Worm (Caenorhabditis elegans) whole organism, L4 larva: ENCODE measurements around the gene tre-4.

Source experiments
- D1046.2 ChIP-seq: fragments of 200-800 bp; sonication (Bioruptor generic); IDR thresholded peaks from 2 replicates; pipeline ENCODE4 v1.3.6; 2022; ENCODE audit warnings: missing genetic modification characterization, missing compliant biosample characterization
- F26F4.8 ChIP-seq: fragments of 200-800 bp; sonication (Bioruptor generic); conservative IDR thresholded peaks from 2 replicates; pipeline ENCODE4 v1.3.6; 2022; ENCODE audit warnings: missing genetic modification characterization, missing compliant biosample characterization
- F44E2.7 ChIP-seq: fragments of 200-800 bp; sonication (Bioruptor generic); IDR thresholded peaks from 2 replicates; pipeline ENCODE4 v2.1.2; 2022; ENCODE audit warnings: missing genetic modification characterization, missing compliant biosample characterization
- T20F7.1 ChIP-seq: fragments of 200-800 bp; sonication (Bioruptor generic); optimal IDR thresholded peaks from 2 replicates; lab custom pipeline; 2018; ENCODE audit warnings: mild to moderate bottlenecking, missing genetic modification characterization, missing compliant biosample characterization
- T26A8.4 ChIP-seq: fragments of 200-800 bp; sonication (Bioruptor generic); IDR thresholded peaks from 2 replicates; pipeline ENCODE4 v1.3.6; 2022; ENCODE audit warnings: missing genetic modification characterization, missing compliant biosample characterization
- ZK337.2 ChIP-seq: fragments of 200-800 bp; sonication (Bioruptor generic); IDR thresholded peaks from 2 replicates; pipeline ENCODE4 v1.3.6; 2022; ENCODE audit warnings: missing genetic modification reagents, missing genetic modification characterization, missing compliant biosample characterization
- aha-1 ChIP-seq: fragments of 150-350 bp; peaks from one replicate; lab custom pipeline; 2014; ENCODE audit warnings: missing biosample characterization, missing genetic modification characterization
- aly-2 ChIP-seq: sonication (generic microtip); optimal IDR thresholded peaks from 2 replicates; lab custom pipeline; 2018; ENCODE audit warnings: missing biosample characterization, missing genetic modification characterization
- attf-4 ChIP-seq: sonication (generic microtip); optimal IDR thresholded peaks from 3 replicates; lab custom pipeline; 2017; ENCODE audit warnings: missing biosample characterization, missing genetic modification characterization
- ceh-44 ChIP-seq: fragments of 200-800 bp; sonication (Bioruptor generic); IDR thresholded peaks from 2 replicates; pipeline ENCODE4 v1.3.6; 2022; ENCODE audit warnings: missing genetic modification reagents, missing genetic modification characterization, missing compliant biosample characterization
- daf-19 ChIP-seq: fragments of 200-800 bp; sonication (Bioruptor generic); conservative IDR thresholded peaks from 2 replicates; pipeline ENCODE4 v1.3.6; 2022; ENCODE audit warnings: missing genetic modification characterization, missing compliant biosample characterization
- dmd-6 ChIP-seq: fragments of 200-800 bp; sonication (Bioruptor generic); IDR thresholded peaks from 2 replicates; pipeline ENCODE4 v1.3.6; 2022; ENCODE audit warnings: missing genetic modification reagents, missing genetic modification characterization, missing compliant biosample characterization
- dmd-8 ChIP-seq: fragments of 200-800 bp; sonication (Bioruptor generic); IDR thresholded peaks from 2 replicates; pipeline ENCODE4 v1.3.6; 2022; ENCODE audit warnings: missing genetic modification characterization, missing compliant biosample characterization
- dpl-1 ChIP-seq: fragments of 150-350 bp; optimal IDR thresholded peaks from 2 replicates; lab custom pipeline; 2014; ENCODE audit warnings: missing biosample characterization, missing genetic modification reagents, missing genetic modification characterization
- dve-1 ChIP-seq: sonication (generic microtip); optimal IDR thresholded peaks from 2 replicates; lab custom pipeline; 2017; ENCODE audit warnings: antibody characterized with exemption, mild to moderate bottlenecking, missing genetic modification characterization, missing compliant biosample characterization; ENCODE audit not compliant: insufficient read depth
- egl-43 ChIP-seq: fragments of 200-800 bp; sonication (Bioruptor generic); IDR thresholded peaks from 2 replicates; pipeline ENCODE4 v1.3.6; 2022; ENCODE audit warnings: missing genetic modification reagents, missing genetic modification characterization, missing compliant biosample characterization
- fkh-10 ChIP-seq: fragments of 150-350 bp; optimal IDR thresholded peaks from 2 replicates; lab custom pipeline; 2014; ENCODE audit warnings: missing biosample characterization, missing genetic modification reagents, missing genetic modification characterization
- hif-1 ChIP-seq, 2 experiments: sonication (generic microtip); optimal IDR thresholded peaks; 2 replicates each; lab custom pipeline; 2016 to 2017; ENCODE audit warnings: missing compliant biosample characterization in 2 of 2, missing genetic modification characterization in 2 of 2, missing genetic modification reagents in 2 of 2, missing genotype in 2 of 2, mild to moderate bottlenecking in 1 of 2
- hlh-30 ChIP-seq: sonication (generic microtip); optimal IDR thresholded peaks from 2 replicates; lab custom pipeline; 2017; ENCODE audit warnings: antibody characterized with exemption, mild to moderate bottlenecking, missing genetic modification characterization, missing compliant biosample characterization; ENCODE audit not compliant: insufficient read depth
- lin-13 ChIP-seq: fragments of 150-350 bp; optimal IDR thresholded peaks from 2 replicates; lab custom pipeline; 2014; ENCODE audit warnings: missing biosample characterization, missing genetic modification reagents, missing genetic modification characterization
- madf-5 ChIP-seq, 2 experiments: fragments of 200-800 bp; sonication (Bioruptor generic); IDR thresholded peaks; 2 replicates each; pipeline ENCODE4 v1.3.6; 2022; ENCODE audit warnings: missing compliant biosample characterization in 2 of 2, missing genetic modification characterization in 2 of 2
- mdl-1 ChIP-seq, 2 experiments: fragments of 150-350 bp in 1 of 2; sonication (generic microtip) in 1 of 2; optimal IDR thresholded peaks; 2 replicates each; lab custom pipeline; 2014 to 2017; ENCODE audit warnings: missing biosample characterization in 2 of 2, missing genetic modification characterization in 2 of 2
- mep-1 ChIP-seq: fragments of 150-350 bp; sonication (generic microtip); optimal IDR thresholded peaks from 3 replicates; lab custom pipeline; 2014; ENCODE audit warnings: missing biosample characterization, missing genetic modification characterization
- mxl-3 ChIP-seq: fragments of 200-800 bp; sonication (Bioruptor generic); optimal IDR thresholded peaks from 2 replicates; lab custom pipeline; 2018; ENCODE audit warnings: mild to moderate bottlenecking, missing genetic modification characterization, missing compliant biosample characterization
- nhr-111 ChIP-seq: fragments of 200-800 bp; sonication (Bioruptor generic); optimal IDR thresholded peaks from 2 replicates; lab custom pipeline; 2018; ENCODE audit warnings: mild to moderate bottlenecking, missing genetic modification characterization, missing compliant biosample characterization
- nhr-28 ChIP-seq: fragments of 150-350 bp; optimal IDR thresholded peaks from 2 replicates; lab custom pipeline; 2014; ENCODE audit warnings: missing biosample characterization, missing genetic modification characterization
- nhr-41 ChIP-seq: fragments of 200-800 bp; sonication (Bioruptor generic); IDR thresholded peaks from 2 replicates; pipeline ENCODE4 v1.3.6; 2022; ENCODE audit warnings: missing genetic modification reagents, missing genetic modification characterization, missing compliant biosample characterization
- nhr-48 ChIP-seq: sonication (generic microtip); optimal IDR thresholded peaks from 2 replicates; lab custom pipeline; 2016; ENCODE audit warnings: mild to moderate bottlenecking, missing genetic modification characterization, missing compliant biosample characterization
- nhr-77 ChIP-seq: fragments of 150-350 bp; optimal IDR thresholded peaks from 2 replicates; lab custom pipeline; 2014; ENCODE audit warnings: missing biosample characterization, missing genetic modification characterization
- sdz-12 ChIP-seq: fragments of 200-800 bp; sonication (Bioruptor generic); optimal IDR thresholded peaks from 2 replicates; lab custom pipeline; 2018; ENCODE audit warnings: mild to moderate bottlenecking, missing genetic modification characterization, missing compliant biosample characterization
- set-16 ChIP-seq: fragments of 200-800 bp; sonication (Bioruptor generic); IDR thresholded peaks from 2 replicates; pipeline ENCODE4 v1.3.6; 2022; ENCODE audit warnings: missing genetic modification reagents, missing genetic modification characterization, missing compliant biosample characterization
- snpc-1.2 ChIP-seq: fragments of 200-800 bp; sonication (Bioruptor generic); IDR thresholded peaks from 2 replicates; pipeline ENCODE4 v1.3.6; 2022; ENCODE audit warnings: missing genetic modification reagents, missing genetic modification characterization, missing compliant biosample characterization
- spr-1 ChIP-seq: sonication (generic microtip); optimal IDR thresholded peaks from 2 replicates; lab custom pipeline; 2016; ENCODE audit warnings: mild to moderate bottlenecking, missing genetic modification characterization, missing compliant biosample characterization
- tag-97 ChIP-seq: fragments of 200-800 bp; sonication (Bioruptor generic); IDR thresholded peaks from 2 replicates; pipeline ENCODE4 v1.3.6; 2022; ENCODE audit warnings: missing genetic modification characterization, missing compliant biosample characterization
- unc-62 ChIP-seq, 3 experiments: fragments of 150-350 bp in 1 of 3; sonication (generic microtip); optimal IDR thresholded peaks in 2 of 3; peaks in 1 of 3; 1 replicate in 1 of 3; 2 replicates in 2 of 3; lab custom pipeline; 2014 to 2017; ENCODE audit warnings: missing biosample characterization in 3 of 3, missing genetic modification characterization in 3 of 3, missing genetic modification reagents in 3 of 3, missing genotype in 1 of 3
- zfp-3 ChIP-seq: fragments of 200-800 bp; sonication (Bioruptor generic); conservative IDR thresholded peaks from 2 replicates; pipeline ENCODE4 v1.3.6; 2022; ENCODE audit warnings: missing genetic modification reagents, missing genetic modification characterization, missing compliant biosample characterization
- zip-11 ChIP-seq: fragments of 200-800 bp; sonication (Bioruptor generic); IDR thresholded peaks from 2 replicates; pipeline ENCODE4 v1.3.6; 2022; ENCODE audit warnings: missing genetic modification characterization, missing compliant biosample characterization
- zip-2 ChIP-seq: fragments of 150-350 bp; optimal IDR thresholded peaks from 2 replicates; lab custom pipeline; 2014; ENCODE audit warnings: missing biosample characterization, missing genetic modification characterization
- ztf-7 ChIP-seq: fragments of 150-350 bp; optimal IDR thresholded peaks from 2 replicates; lab custom pipeline; 2014; ENCODE audit warnings: missing biosample characterization, missing genetic modification characterization

tre-4 gene

ce11 chrX:13448665-13449099 lies 23.3 kb upstream of the tre-4 start (continued):
- peak; percentile 58 for TF ChIP-seq nhr-77
- peak; percentile 68 for TF ChIP-seq dve-1
- peak; percentile 79; the same call in 1 of the 2 replicates for TF ChIP-seq D1046.2 (GFP tag; lab: Robert Waterston, UW)
- TF ChIP-seq aha-1 (tag; lab: Kevin White, UChicago): peak; percentile 75
- TF ChIP-seq zip-11: 0 out of 2 replicates have a peak, but pooled peaks have one; percentile 38
- TF ChIP-seq ztf-7: peak; percentile 43
- peak; percentile 78 for TF ChIP-seq lin-13 (GFP tag; lab: Kevin White, UChicago)
- TF ChIP-seq dpl-1 (GFP tag; lab: Kevin White, UChicago): peak; percentile 29
- peak; percentile 82 for TF ChIP-seq nhr-48 (tag; lab: Kevin White, UChicago)
- TF ChIP-seq nhr-28: peak; percentile 17
- TF ChIP-seq F44E2.7: 0 out of 2 replicates have a peak, but pooled peaks have one; percentile 68
- TF ChIP-seq sdz-12 (GFP tag; lab: Kevin White, UChicago): peak; percentile 12
- TF ChIP-seq ceh-44 (GFP tag; lab: Robert Waterston, UW): peak; percentile 33; the same call in 1 of the 2 replicates
- TF ChIP-seq dmd-8 (GFP tag; lab: Robert Waterston, UW): peak; percentile 90; the same call in 1 of the 2 replicates
- TF ChIP-seq mxl-3: peak; percentile 75
- peak; percentile 82 for TF ChIP-seq snpc-1.2 (GFP tag; lab: Robert Waterston, UW)

- TF ChIP-seq unc-62 (GFP tag; optimal IDR thresholded peaks at IDR 0.05 in 1 of 2; lab: Kevin White, UChicago) (peak in 1 of 2 experiments; percentile 50), unc-62 (tag; optimal IDR thresholded peaks at IDR 0.05; lab: Kevin White, UChicago) (no peak), dmd-8 (GFP tag; lab: Robert Waterston, UW) (no peak)
- TF ChIP-seq, all 104 proteins: peak for 1
These were observed 20.4 kb upstream of the tre-4 start, which contains the start of gene F02D10.6 for ce11 chrX:13451578-13451977. Gene F02D10.6 (minus strand): TSS chrX:13451678.

- TF ChIP-seq fkh-10 (GFP tag; lab: Kevin White, UChicago) (no peak), hlh-30 (tag; lab: Kevin White, UChicago) (no peak), aha-1 (tag; lab: Kevin White, UChicago) (peak; percentile 2), F26F4.8 (GFP tag; lab: Robert Waterston, UW) (no peak), egl-43 (GFP tag; lab: Robert Waterston, UW) (no peak), daf-19 (no peak), tag-97 (GFP tag; lab: Robert Waterston, UW) (no peak), T26A8.4 (GFP tag; lab: Robert Waterston, UW) (no peak)
These were observed 15.5 kb upstream of the tre-4 start, which contains the start of gene flr-1 for ce11 chrX:13456442-13456841. Gene flr-1 (minus strand): TSS chrX:13456542.

- TF ChIP-seq nhr-111 (GFP tag; lab: Kevin White, UChicago) (no peak), nhr-41 (GFP tag; lab: Robert Waterston, UW) (no peak), zip-2 (tag; lab: Kevin White, UChicago) (no peak), mdl-1 (tag; optimal IDR thresholded peaks at IDR 0.05; lab: Kevin White, UChicago) (no peak), aly-2 (tag; lab: Kevin White, UChicago) (no peak), mep-1 (tag; lab: Kevin White, UChicago) (no peak), T20F7.1 (GFP tag; lab: Kevin White, UChicago) (no peak), spr-1 (tag; lab: Kevin White, UChicago) (no peak), ZK337.2 (GFP tag; lab: Robert Waterston, UW) (no peak), dmd-6 (GFP tag; lab: Robert Waterston, UW) (no peak), hif-1 (tag; optimal IDR thresholded peaks at IDR 0.05; lab: Kevin White, UChicago) (no peak), nhr-28 (no peak), set-16 (GFP tag; lab: Robert Waterston, UW) (no peak), zfp-3 (GFP tag; lab: Robert Waterston, UW) (no peak), lin-13 (GFP tag; lab: Kevin White, UChicago) (no peak), attf-4 (tag; lab: Kevin White, UChicago) (no peak), dpl-1 (GFP tag; lab: Kevin White, UChicago) (no peak), madf-5 (GFP tag; IDR thresholded peaks at IDR 0.05; lab: Robert Waterston, UW) (no peak)
These were observed 9.4 kb upstream of the tre-4 start, which contains the start of gene F02D10.3 for ce11 chrX:13462519-13462918. Gene F02D10.3 (minus strand): TSS chrX:13462619.
